Worm (Caenorhabditis elegans) whole organism, mixed stage, embryonic: ENCODE data around the gene clec-135.

ENCODE experiments used
- blmp-1 ChIP-seq: fragments of 150-350 bp; optimal IDR thresholded peaks from 2 replicates; lab custom pipeline; 2014; ENCODE audit warnings: missing biosample characterization, missing genetic modification characterization
- ceh-39 ChIP-seq: fragments of 150-350 bp; optimal IDR thresholded peaks from 2 replicates; lab custom pipeline; 2014; ENCODE audit warnings: missing biosample characterization, missing genetic modification characterization
- ces-1 ChIP-seq: fragments of 150-350 bp; optimal IDR thresholded peaks from 2 replicates; lab custom pipeline; 2014; ENCODE audit warnings: missing biosample characterization, missing genetic modification reagents, missing genetic modification characterization
- elt-1 ChIP-seq: sonication (generic microtip); optimal IDR thresholded peaks from 2 replicates; lab custom pipeline; 2017; ENCODE audit warnings: missing genetic modification characterization, mild to moderate bottlenecking, missing compliant biosample characterization, antibody characterized with exemption, moderate library complexity, borderline replicate concordance; ENCODE audit not compliant: insufficient read depth
- lin-13 ChIP-seq: fragments of 150-350 bp; optimal IDR thresholded peaks from 2 replicates; lab custom pipeline; 2014; ENCODE audit warnings: missing biosample characterization, missing genetic modification characterization
- lsy-2 ChIP-seq: fragments of 150-350 bp; optimal IDR thresholded peaks from 2 replicates; lab custom pipeline; 2014; ENCODE audit warnings: missing biosample characterization, missing genetic modification characterization
- mls-2 ChIP-seq: sonication (generic microtip); optimal IDR thresholded peaks from 2 replicates; lab custom pipeline; 2016; ENCODE audit warnings: mild to moderate bottlenecking, missing genetic modification characterization, moderate library complexity, missing compliant biosample characterization
- nhr-12 ChIP-seq: fragments of 150-350 bp; optimal IDR thresholded peaks from 2 replicates; lab custom pipeline; 2014; ENCODE audit warnings: missing biosample characterization, missing genetic modification characterization
- nhr-28 ChIP-seq: fragments of 150-350 bp; optimal IDR thresholded peaks from 2 replicates; lab custom pipeline; 2014; ENCODE audit warnings: missing biosample characterization, missing genetic modification characterization
- pha-4 ChIP-seq: fragments of 150-350 bp; optimal IDR thresholded peaks from 2 replicates; lab custom pipeline; 2018; ENCODE audit warnings: missing biosample characterization, missing genetic modification reagents, missing genetic modification characterization
- snpc-4 ChIP-seq: fragments of 150-350 bp; optimal IDR thresholded peaks from 2 replicates; lab custom pipeline; 2014; ENCODE audit warnings: missing biosample characterization, missing genetic modification characterization
- sptf-1 ChIP-seq: sonication (generic microtip); optimal IDR thresholded peaks from 2 replicates; lab custom pipeline; 2017; ENCODE audit warnings: mild to moderate bottlenecking, missing genetic modification characterization, moderate library complexity, missing compliant biosample characterization
- unc-62 ChIP-seq: fragments of 150-350 bp; optimal IDR thresholded peaks from 2 replicates; lab custom pipeline; 2014; ENCODE audit warnings: missing biosample characterization, missing genetic modification reagents, missing genetic modification characterization
- ztf-11 ChIP-seq: fragments of 150-350 bp; optimal IDR thresholded peaks from 2 replicates; lab custom pipeline; 2014; ENCODE audit warnings: missing biosample characterization, missing genetic modification characterization

DNA sequence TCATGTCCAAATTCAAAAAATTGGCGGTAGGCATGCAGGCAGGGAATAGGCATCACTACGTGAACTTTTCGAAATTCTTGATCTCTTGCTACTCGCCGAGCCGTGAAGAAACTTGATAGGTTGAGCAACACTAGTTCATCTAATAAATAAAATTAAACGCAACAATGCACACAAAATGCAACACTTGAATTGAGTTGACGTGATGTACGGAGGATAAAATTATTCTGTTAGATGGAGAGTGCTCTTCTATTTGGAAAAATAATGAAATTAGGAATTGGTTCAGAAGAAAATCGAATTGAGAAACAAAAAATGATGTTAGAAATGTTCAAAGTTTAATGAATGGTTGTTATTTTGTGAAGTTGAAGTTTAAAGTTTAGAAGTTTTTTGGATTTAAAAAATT lies 18.3 kb upstream of the clec-135 start:
- TF ChIP-seq lin-13 (tag; lab: Kevin White, UChicago) (no peak), nhr-12 (tag; lab: Kevin White, UChicago) (no peak), sptf-1 (tag; lab: Kevin White, UChicago) (no peak), blmp-1 (tag; lab: Kevin White, UChicago) (no peak), pha-4 (tag; lab: Kevin White, UChicago) (no peak), lsy-2 (tag; lab: Kevin White, UChicago) (no peak), ceh-39 (tag; lab: Kevin White, UChicago) (no peak), ces-1 (GFP tag; lab: Kevin White, UChicago) (peak; percentile 71), elt-1 (tag; lab: Kevin White, UChicago) (no peak), snpc-4 (tag; lab: Kevin White, UChicago) (no peak), nhr-28 (tag; lab: Kevin White, UChicago) (no peak), ztf-11 (no peak), mls-2 (no peak), unc-62 (GFP tag; lab: Kevin White, UChicago) (no peak)
